Fruit fly (Drosophila melanogaster): ENCODE data around the gene CG31869.

CG31869 gene

dm6 chr2L:10735923-10736322 is 65.0 kb downstream of the CG31869 start, which contains the start of gene Nup107 (continued):
- no peak for TF ChIP-seq sens-2 (GFP tag; IDR thresholded peaks at IDR 0.05)
- no peak for TF ChIP-seq Side (GFP tag; optimal IDR thresholded peaks at IDR 0.05)
- TF ChIP-seq CG34376 (GFP tag; optimal IDR thresholded peaks at IDR 0.05) = no peak
- 0 out of 3 replicates have a peak, but pooled peaks have one; percentile 39 for TF ChIP-seq Opbp (GFP tag; IDR thresholded peaks at IDR 0.05; ENCODE audit: partially characterized antibody)
- TF ChIP-seq ab (GFP tag; optimal IDR thresholded peaks at IDR 0.05) = no peak
- TF ChIP-seq Hr3 (GFP tag; optimal IDR thresholded peaks at IDR 0.05) = no peak
- peak; percentile 6 for TF ChIP-seq CHES-1-like (GFP tag; optimal IDR thresholded peaks at IDR 0.05)
- TF ChIP-seq CG17361 (GFP tag; IDR thresholded peaks at IDR 0.05) = peak; percentile 32; the same call in 1 of the 3 replicates
- no peak for TF ChIP-seq CG10565 (GFP tag; optimal IDR thresholded peaks at IDR 0.05)
- TF ChIP-seq crol (GFP tag; IDR thresholded peaks at IDR 0.05) = no peak
- TF ChIP-seq org-1 (GFP tag; optimal IDR thresholded peaks at IDR 0.05) = no peak
- TF ChIP-seq tio (GFP tag; optimal IDR thresholded peaks at IDR 0.05) = no peak
- no peak for TF ChIP-seq zfh1 (GFP tag; IDR thresholded peaks at IDR 0.05)
- peak; percentile 36 for TF ChIP-seq trem (tag; optimal IDR thresholded peaks at IDR 0.05)
- TF ChIP-seq Aef1 (GFP tag; IDR thresholded peaks at IDR 0.05) = no peak
- peak; percentile 3 for TF ChIP-seq CG3065 (GFP tag; optimal IDR thresholded peaks at IDR 0.05)
- TF ChIP-seq bcd (GFP tag; optimal IDR thresholded peaks at IDR 0.05) = peak; percentile 2
- peak; percentile 4 for TF ChIP-seq PHDP (tag; optimal IDR thresholded peaks at IDR 0.05)
- TF ChIP-seq CG7963 (GFP tag; IDR thresholded peaks at IDR 0.05; ENCODE audit: partially characterized antibody) = no peak
- peak; percentile 37 for TF ChIP-seq CG18764 (GFP tag; optimal IDR thresholded peaks at IDR 0.05)
- no peak for TF ChIP-seq eve (GFP tag; optimal IDR thresholded peaks at IDR 0.05)
- TF ChIP-seq sr (GFP tag; IDR thresholded peaks at IDR 0.05) = no peak
- TF ChIP-seq Oaz (GFP tag; IDR thresholded peaks at IDR 0.05) = no peak
- peak; percentile 8 for TF ChIP-seq Ets97D (GFP tag; optimal IDR thresholded peaks at IDR 0.05)
- peak; percentile 18 for TF ChIP-seq bab2 (GFP tag; optimal IDR thresholded peaks at IDR 0.05)
- no peak for TF ChIP-seq ash1 (GFP tag; optimal IDR thresholded peaks at IDR 0.05)
- no peak for TF ChIP-seq Poxn (GFP tag; IDR thresholded peaks at IDR 0.05)
- no peak for TF ChIP-seq CG8359 (GFP tag; optimal IDR thresholded peaks at IDR 0.05; ENCODE audit: borderline replicate concordance)
- no peak for TF ChIP-seq abd-A (tag; optimal IDR thresholded peaks at IDR 0.05)
- TF ChIP-seq Neu2 (GFP tag; optimal IDR thresholded peaks at IDR 0.05; ENCODE audit: borderline replicate concordance) = no peak
- no peak for TF ChIP-seq CG4360 (GFP tag; IDR thresholded peaks at IDR 0.05)
- TF ChIP-seq Lim3 (GFP tag; IDR thresholded peaks at IDR 0.05) = no peak
- TF ChIP-seq Antp (GFP tag; optimal IDR thresholded peaks at IDR 0.05) = peak; percentile 22
- peak in 1 of 2 experiments; percentile 13 for TF ChIP-seq bsh (GFP tag; optimal IDR thresholded peaks at IDR 0.05)
- peak; percentile 8 for TF ChIP-seq pnt (GFP tag; optimal IDR thresholded peaks at IDR 0.05)
- TF ChIP-seq Sox100B (GFP tag; optimal IDR thresholded peaks at IDR 0.05) = no peak
- peak; percentile 45 for TF ChIP-seq mam (GFP tag; optimal IDR thresholded peaks at IDR 0.05)
- no peak for TF ChIP-seq wek (GFP tag; optimal IDR thresholded peaks at IDR 0.05)
- peak; percentile 39 for TF ChIP-seq zen (tag; optimal IDR thresholded peaks at IDR 0.05)
- peak; percentile 4 for TF ChIP-seq CG9609 (GFP tag; optimal IDR thresholded peaks at IDR 0.05)
- peak; percentile 49 for TF ChIP-seq CG15514 (GFP tag; optimal IDR thresholded peaks at IDR 0.05)
- no peak; the same call in 1 of the 2 replicates for TF ChIP-seq CG9932 (GFP tag; IDR thresholded peaks at IDR 0.05)
- peak; percentile 58 for TF ChIP-seq Sry-δ (GFP tag; optimal IDR thresholded peaks at IDR 0.05)
- TF ChIP-seq HmgZ (tag; optimal IDR thresholded peaks at IDR 0.05) = peak; percentile 27
- no peak for TF ChIP-seq dimm (GFP tag; IDR thresholded peaks at IDR 0.05)
- no peak for TF ChIP-seq CG10543 (GFP tag; optimal IDR thresholded peaks at IDR 0.05)
- TF ChIP-seq HLH54F (GFP tag; optimal IDR thresholded peaks at IDR 0.05) = no peak
- no peak for TF ChIP-seq CG2678 (tag; optimal IDR thresholded peaks at IDR 0.05)
- peak in 1 of 2 experiments; percentile 34 for TF ChIP-seq chif (GFP tag; optimal IDR thresholded peaks at IDR 0.05)
- peak; percentile 60 for TF ChIP-seq CG12155 (GFP tag; optimal IDR thresholded peaks at IDR 0.05)
- TF ChIP-seq Dp (GFP tag; optimal IDR thresholded peaks at IDR 0.05) = peak; percentile 61
- TF ChIP-seq CG1024 (GFP tag; IDR thresholded peaks at IDR 0.05) = peak; percentile 58; the same call in 1 of the 2 replicates
